Worm (Caenorhabditis elegans): ENCODE data around the gene ZC449.5.

ce11 chrX:4997548-4998087 is 40.0 kb downstream of the ZC449.5 start, which contains the start of gene ZC8.6:
- TF ChIP-seq egl-5 (tag; optimal IDR thresholded peaks at IDR 0.05) (no peak), ama-1 (optimal IDR thresholded peaks at IDR 0.05) (no peak), unc-39 (tag; optimal IDR thresholded peaks at IDR 0.05) (no peak), fos-1 (tag; optimal IDR thresholded peaks at IDR 0.05) (no peak), elt-3 (tag; optimal IDR thresholded peaks at IDR 0.05) (no peak), egl-27 (tag; optimal IDR thresholded peaks at IDR 0.05) (no peak), nhr-25 (tag; optimal IDR thresholded peaks at IDR 0.05) (peak; percentile 38), ZK546.5 (tag; optimal IDR thresholded peaks at IDR 0.05) (no peak), nhr-28 (tag; optimal IDR thresholded peaks at IDR 0.05) (no peak), skn-1 (tag; optimal IDR thresholded peaks at IDR 0.05) (peak; percentile 7), ztf-4 (tag; optimal IDR thresholded peaks at IDR 0.05) (no peak), aly-2 (tag; optimal IDR thresholded peaks at IDR 0.05) (no peak)

All from whole organism, L3 larva.